Worm (Caenorhabditis elegans) whole organism, L2 larva: Measurements from ENCODE around the gene F38E1.3.

Source experiments
- C34F6.9 ChIP-seq: fragments of 150-350 bp; optimal IDR thresholded peaks from 2 replicates; lab custom pipeline; 2014; ENCODE audit warnings: missing biosample characterization, missing genetic modification characterization
- F13H6.1 ChIP-seq: sonication (generic microtip); optimal IDR thresholded peaks from 2 replicates; lab custom pipeline; 2016; ENCODE audit warnings: missing genetic modification characterization, missing compliant biosample characterization
- Y55F3AM.14 ChIP-seq: fragments of 200-800 bp; sonication (Bioruptor generic); optimal IDR thresholded peaks from 2 replicates; lab custom pipeline; 2018; ENCODE audit warnings: mild to moderate bottlenecking, missing genetic modification characterization, missing compliant biosample characterization
- ZK546.5 ChIP-seq: sonication (generic microtip); optimal IDR thresholded peaks from 2 replicates; lab custom pipeline; 2017; ENCODE audit warnings: missing biosample characterization, missing genetic modification characterization
- ceh-16 ChIP-seq: fragments of 150-350 bp; optimal IDR thresholded peaks from 2 replicates; lab custom pipeline; 2014; ENCODE audit warnings: missing biosample characterization, missing genetic modification characterization
- ceh-82 ChIP-seq: fragments of 150-350 bp; optimal IDR thresholded peaks from 2 replicates; lab custom pipeline; 2014; ENCODE audit warnings: missing biosample characterization, missing genetic modification characterization
- dmd-4 ChIP-seq: sonication (generic microtip); optimal IDR thresholded peaks from 2 replicates; lab custom pipeline; 2017; ENCODE audit warnings: missing biosample characterization, missing genetic modification characterization
- egl-27 ChIP-seq: sonication (generic microtip); optimal IDR thresholded peaks from 3 replicates; lab custom pipeline; 2017; ENCODE audit warnings: missing biosample characterization, missing genetic modification reagents, missing genetic modification characterization
- elt-1 ChIP-seq: fragments of 150-350 bp; optimal IDR thresholded peaks from 2 replicates; lab custom pipeline; 2014; ENCODE audit warnings: missing biosample characterization, missing genetic modification characterization
- elt-3 ChIP-seq: sonication (generic microtip); optimal IDR thresholded peaks from 2 replicates; lab custom pipeline; 2017; ENCODE audit warnings: missing biosample characterization, missing genetic modification characterization
- fos-1 ChIP-seq: fragments of 150-350 bp; optimal IDR thresholded peaks from 2 replicates; lab custom pipeline; 2014; ENCODE audit warnings: missing biosample characterization, missing genetic modification characterization
- lin-13 ChIP-seq: fragments of 150-350 bp; optimal IDR thresholded peaks from 2 replicates; lab custom pipeline; 2014; ENCODE audit warnings: missing biosample characterization, missing genetic modification reagents, missing genetic modification characterization
- mab-5 ChIP-seq: fragments of 150-350 bp; optimal IDR thresholded peaks from 2 replicates; lab custom pipeline; 2014; ENCODE audit warnings: missing biosample characterization, missing genetic modification characterization
- nhr-10 ChIP-seq: sonication (generic microtip); optimal IDR thresholded peaks from 2 replicates; lab custom pipeline; 2017; ENCODE audit warnings: missing biosample characterization, missing genetic modification characterization
- nhr-12 ChIP-seq: fragments of 150-350 bp; optimal IDR thresholded peaks from 2 replicates; lab custom pipeline; 2014; ENCODE audit warnings: missing biosample characterization, missing genetic modification characterization
- nhr-129 ChIP-seq: fragments of 150-350 bp; optimal IDR thresholded peaks from 2 replicates; lab custom pipeline; 2014; ENCODE audit warnings: missing biosample characterization, missing genetic modification characterization
- nhr-21 ChIP-seq: fragments of 150-350 bp; optimal IDR thresholded peaks from 2 replicates; lab custom pipeline; 2014; ENCODE audit warnings: missing biosample characterization, missing genetic modification characterization
- nhr-23 ChIP-seq: fragments of 150-350 bp; optimal IDR thresholded peaks from 2 replicates; lab custom pipeline; 2014; ENCODE audit warnings: missing biosample characterization, missing genetic modification reagents, missing genetic modification characterization
- nhr-25 ChIP-seq: fragments of 150-350 bp; sonication (generic microtip); optimal IDR thresholded peaks from 3 replicates; lab custom pipeline; 2014; ENCODE audit warnings: missing biosample characterization, missing genetic modification characterization
- sma-3 ChIP-seq: sonication (generic microtip); optimal IDR thresholded peaks from 2 replicates; lab custom pipeline; 2016; ENCODE audit warnings: missing genetic modification reagents, missing genetic modification characterization, missing compliant biosample characterization
- sma-9 ChIP-seq, 2 experiments: fragments of 150-350 bp in 1 of 2; sonication (generic microtip) in 1 of 2; optimal IDR thresholded peaks; 2 replicates each; lab custom pipeline; 2014 to 2016; ENCODE audit warnings: missing genetic modification characterization in 2 of 2, mild to moderate bottlenecking in 1 of 2, missing biosample characterization in 1 of 2, missing compliant biosample characterization in 1 of 2, missing genetic modification reagents in 1 of 2, moderate library complexity in 1 of 2
- unc-55 ChIP-seq: fragments of 150-350 bp; sonication (generic microtip); optimal IDR thresholded peaks from 3 replicates; lab custom pipeline; 2014; ENCODE audit warnings: missing biosample characterization, missing genetic modification reagents, missing genetic modification characterization
- unc-62 ChIP-seq: fragments of 150-350 bp; optimal IDR thresholded peaks from 2 replicates; lab custom pipeline; 2014; ENCODE audit warnings: missing biosample characterization, missing genetic modification reagents, missing genetic modification characterization
- zag-1 ChIP-seq: fragments of 150-350 bp; optimal IDR thresholded peaks from 2 replicates; lab custom pipeline; 2014; ENCODE audit warnings: missing biosample characterization, missing genetic modification characterization
- ztf-11 ChIP-seq: sonication (generic microtip); optimal IDR thresholded peaks from 2 replicates; lab custom pipeline; 2017; ENCODE audit warnings: missing biosample characterization, missing genetic modification characterization

The F38E1.3 gene

DNA sequence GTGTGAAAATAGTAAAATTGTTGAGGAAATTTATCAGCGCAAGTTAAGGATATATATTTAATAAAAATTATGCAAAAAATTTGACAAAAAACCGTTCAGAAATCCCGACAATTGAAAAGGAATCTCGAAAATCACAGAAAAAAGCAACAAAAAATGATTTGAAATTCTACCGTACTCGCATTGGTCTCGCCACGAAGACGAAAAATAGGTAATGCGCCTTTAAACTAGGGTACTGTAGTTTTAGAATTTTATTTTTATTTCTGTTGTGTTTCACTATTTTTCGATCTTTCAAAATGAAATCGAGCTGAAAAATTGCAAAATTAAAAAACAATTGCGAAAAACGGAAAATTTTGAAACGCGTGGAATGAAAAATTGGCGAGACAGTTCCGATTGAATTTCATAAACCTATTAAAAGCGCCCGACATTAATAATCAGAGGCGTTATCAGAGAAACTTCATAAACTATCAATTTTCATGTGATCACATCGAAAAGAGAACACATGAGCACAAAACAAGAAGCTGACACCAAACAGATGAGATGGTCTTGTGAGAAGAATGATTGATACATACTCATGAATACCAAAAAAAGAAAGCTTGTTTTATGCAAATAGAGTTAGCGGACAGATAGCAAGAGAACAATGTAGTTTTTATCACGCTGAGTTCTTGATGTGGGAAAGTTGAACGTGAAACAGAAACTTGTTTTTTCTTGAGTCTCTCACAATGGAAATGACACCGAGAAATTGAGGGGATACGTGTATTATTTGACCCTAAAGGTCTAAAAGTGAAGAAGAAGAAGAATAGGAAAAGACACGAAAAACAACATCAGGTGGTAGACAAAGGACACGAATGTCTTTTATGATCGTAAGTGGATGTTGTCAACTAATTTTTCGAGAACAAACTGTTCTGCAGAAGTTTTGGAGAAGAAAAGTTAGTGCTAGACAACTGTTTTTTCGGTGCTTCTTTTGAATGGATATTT is 49.2 kb downstream of the F38E1.3 start (continued):
- TF ChIP-seq dmd-4 (tag; lab: Kevin White, UChicago) (no peak), sma-3 (GFP tag; lab: Kevin White, UChicago) (no peak)

DNA sequence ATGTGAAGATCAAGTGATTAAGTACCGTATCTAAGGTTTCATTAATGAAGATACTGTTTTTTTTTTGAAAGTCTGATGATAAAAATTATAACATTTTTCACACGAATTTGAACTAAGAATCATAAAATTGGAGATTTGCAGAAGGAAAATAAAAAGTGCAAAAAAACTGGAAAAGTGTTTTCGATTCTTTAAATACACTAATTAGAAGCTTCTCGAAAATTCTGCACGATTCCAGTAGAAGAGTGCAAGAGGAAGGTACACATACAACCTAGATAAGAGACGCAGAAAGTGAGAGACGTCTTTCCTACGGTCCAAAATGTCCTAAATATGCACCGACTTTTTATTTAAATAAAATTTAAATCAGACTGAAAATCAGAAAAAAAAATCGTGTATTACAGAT is 50.3 kb downstream of the F38E1.3 start:
- TF ChIP-seq C34F6.9 (tag; lab: Kevin White, UChicago) (peak; percentile 58), lin-13 (GFP tag; lab: Kevin White, UChicago) (no peak), unc-55 (GFP tag; lab: Kevin White, UChicago) (peak; percentile 25)

DNA sequence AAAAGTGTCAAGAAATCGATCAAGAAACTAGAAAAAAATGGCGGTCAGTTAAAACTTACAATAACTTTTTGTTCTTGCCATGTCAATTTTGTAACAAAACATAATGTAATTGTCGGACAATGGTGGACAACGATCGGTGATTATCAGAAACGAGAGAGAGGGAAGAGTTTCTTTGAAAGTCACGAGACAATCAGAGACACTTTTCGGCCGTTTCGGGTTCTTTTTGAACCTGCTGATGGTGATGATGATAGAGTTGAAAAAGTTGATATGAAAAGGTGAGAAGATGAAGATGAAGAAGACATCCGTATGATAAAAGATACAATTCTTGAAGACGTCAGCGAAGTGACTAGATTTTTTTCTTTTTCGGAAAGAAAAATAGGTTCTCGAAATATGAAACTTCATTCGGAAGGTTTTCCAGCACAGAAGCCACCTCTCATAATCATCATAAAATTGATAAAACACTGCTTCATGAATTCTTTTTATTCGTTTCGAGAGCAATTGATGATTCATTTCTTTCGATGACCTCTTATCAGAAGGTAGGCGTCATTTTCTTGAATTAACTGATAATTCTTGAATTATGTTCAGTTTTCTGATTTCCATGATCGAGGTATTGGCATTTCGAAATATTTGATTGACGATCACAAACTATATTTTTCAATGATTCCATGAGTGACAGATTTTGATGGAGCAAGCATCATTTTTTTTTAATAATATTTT is 51.0 kb downstream of the F38E1.3 start:
- TF ChIP-seq dmd-4 (tag; lab: Kevin White, UChicago) (no peak), nhr-21 (tag; lab: Kevin White, UChicago) (peak; percentile 54), elt-1 (tag; lab: Kevin White, UChicago) (no peak), unc-62 (GFP tag; lab: Kevin White, UChicago) (no peak), nhr-25 (tag; lab: Kevin White, UChicago) (peak; percentile 22), sma-3 (GFP tag; lab: Kevin White, UChicago) (peak; percentile 15), nhr-12 (tag; lab: Kevin White, UChicago) (no peak), ceh-82 (tag; lab: Kevin White, UChicago) (no peak), elt-3 (no peak), ceh-16 (no peak), ZK546.5 (tag; lab: Kevin White, UChicago) (no peak), unc-55 (GFP tag; lab: Kevin White, UChicago) (no peak), egl-27 (tag; lab: Kevin White, UChicago) (no peak), sma-9 (GFP tag; optimal IDR thresholded peaks at IDR 0.05; lab: Kevin White, UChicago) (peak; percentile 50), sma-9 (tag; optimal IDR thresholded peaks at IDR 0.05; lab: Kevin White, UChicago) (no peak), nhr-129 (tag; lab: Kevin White, UChicago) (peak; percentile 52), nhr-10 (tag; lab: Kevin White, UChicago) (no peak), ztf-11 (tag; lab: Kevin White, UChicago) (no peak), Y55F3AM.14 (GFP tag; lab: Kevin White, UChicago) (no peak), mab-5 (tag; lab: Kevin White, UChicago) (no peak), fos-1 (tag; lab: Kevin White, UChicago) (peak; percentile 88), nhr-23 (tag; lab: Kevin White, UChicago) (no peak), F13H6.1 (tag; lab: Kevin White, UChicago) (no peak), zag-1 (no peak)
